Fruit fly (Drosophila melanogaster): ENCODE data around the gene gd.

dm6 chrX:12004395-12004768, 16.8 kb upstream of the gd start:
- no peak for TF ChIP-seq tj (GFP tag; optimal IDR thresholded peaks at IDR 0.05)
- no peak for TF ChIP-seq CG12768 (GFP tag; optimal IDR thresholded peaks at IDR 0.05)
- no peak for TF ChIP-seq CG33017 (tag; optimal IDR thresholded peaks at IDR 0.05)
- no peak for TF ChIP-seq CG1620 (GFP tag; optimal IDR thresholded peaks at IDR 0.05)
- no peak for TF ChIP-seq CG14711 (tag; optimal IDR thresholded peaks at IDR 0.05)
- TF ChIP-seq cnc (optimal IDR thresholded peaks at IDR 0.05), result no peak
- no peak for TF ChIP-seq CG5204 (GFP tag; optimal IDR thresholded peaks at IDR 0.05)
- no peak for TF ChIP-seq CG7101 (tag; optimal IDR thresholded peaks at IDR 0.05)
- no peak for TF ChIP-seq CG7045 (GFP tag; optimal IDR thresholded peaks at IDR 0.05)
- no peak for TF ChIP-seq Clk (GFP tag; optimal IDR thresholded peaks at IDR 0.05)
- no peak for TF ChIP-seq Mnt (GFP tag; optimal IDR thresholded peaks at IDR 0.05)
- no peak for TF ChIP-seq cic (GFP tag; optimal IDR thresholded peaks at IDR 0.05)
- TF ChIP-seq Hr96 (GFP tag; optimal IDR thresholded peaks at IDR 0.05), result no peak

Data from whole organism, adult.